Fruit fly (Drosophila melanogaster) whole organism, embryonic: ENCODE data around the gene CG7728.

Experiments used
- Bgb ChIP-seq: fragments of 200-800 bp; sonication (Bioruptor generic); IDR thresholded peaks from 2 replicates; pipeline ENCODE4 v1.3.6; 2022; ENCODE audit warnings: missing biosample characterization, missing genetic modification characterization; ENCODE audit not compliant: partially characterized antibody
- Blimp-1 ChIP-seq: fragments of 200-800 bp; sonication (Bioruptor generic); optimal IDR thresholded peaks from 3 replicates; lab custom pipeline; 2018; ENCODE audit warnings: missing biosample characterization, missing genetic modification characterization, mild to moderate bottlenecking, moderate library complexity, missing genetic modification reagents
- CG10209 ChIP-seq: fragments of 200-800 bp; sonication (Bioruptor generic); optimal IDR thresholded peaks from 3 replicates; lab custom pipeline; 2017; ENCODE audit warnings: missing biosample characterization, mild to moderate bottlenecking, missing genetic modification characterization, missing genetic modification reagents
- CG10274 ChIP-seq: fragments of 200-800 bp; sonication (Bioruptor generic); optimal IDR thresholded peaks from 3 replicates; lab custom pipeline; 2017; ENCODE audit warnings: missing biosample characterization, mild to moderate bottlenecking, missing genetic modification characterization
- CG10543 ChIP-seq: fragments of 200-800 bp; sonication (Bioruptor generic); optimal IDR thresholded peaks from 3 replicates; lab custom pipeline; 2017; ENCODE audit warnings: missing biosample characterization, mild to moderate bottlenecking, missing genetic modification characterization, moderate library complexity
- CG14710 ChIP-seq: fragments of 200-800 bp; sonication (Bioruptor generic); optimal IDR thresholded peaks from 3 replicates; lab custom pipeline; 2019; ENCODE audit warnings: missing biosample characterization, mild to moderate bottlenecking, missing genetic modification characterization, moderate library complexity
- CG15514 ChIP-seq: fragments of 200-800 bp; sonication (Bioruptor generic); optimal IDR thresholded peaks from 3 replicates; lab custom pipeline; 2017; ENCODE audit warnings: missing biosample characterization, missing genetic modification characterization, mild to moderate bottlenecking, moderate library complexity, missing genetic modification reagents
- CG15696 ChIP-seq: fragments of 200-800 bp; sonication (Bioruptor generic); optimal IDR thresholded peaks from 2 replicates; lab custom pipeline; 2019; ENCODE audit warnings: missing biosample characterization, mild to moderate bottlenecking, missing genetic modification characterization, moderate library complexity
- CG17186 ChIP-seq: fragments of 200-800 bp; sonication (Bioruptor generic); optimal IDR thresholded peaks from 3 replicates; lab custom pipeline; 2017; ENCODE audit warnings: missing biosample characterization, missing genetic modification reagents, missing genetic modification characterization
- CG17359 ChIP-seq: fragments of 200-800 bp; sonication (Bioruptor generic); optimal IDR thresholded peaks from 3 replicates; lab custom pipeline; 2018; ENCODE audit warnings: missing biosample characterization, mild to moderate bottlenecking, missing genetic modification characterization, moderate library complexity
- CG2202 ChIP-seq: fragments of 200-800 bp; sonication (Bioruptor generic); optimal IDR thresholded peaks from 2 replicates; lab custom pipeline; 2018; ENCODE audit warnings: missing biosample characterization, mild to moderate bottlenecking, missing genetic modification characterization
- CG2678 ChIP-seq: fragments of 200-800 bp; sonication (Bioruptor generic); optimal IDR thresholded peaks from 3 replicates; lab custom pipeline; 2019; ENCODE audit warnings: missing biosample characterization, mild to moderate bottlenecking, missing genetic modification characterization, moderate library complexity
- CG2712 ChIP-seq: fragments of 200-800 bp; optimal IDR thresholded peaks from 3 replicates; lab custom pipeline; 2019; ENCODE audit warnings: missing biosample characterization, mild to moderate bottlenecking, missing genetic modification characterization, moderate library complexity
- CG2875 ChIP-seq: fragments of 200-800 bp; sonication (Bioruptor generic); optimal IDR thresholded peaks from 2 replicates; lab custom pipeline; 2017; ENCODE audit warnings: missing biosample characterization, mild to moderate bottlenecking, missing genetic modification characterization, missing genetic modification reagents
- CG32532 ChIP-seq: fragments of 200-800 bp; sonication (Bioruptor generic); IDR thresholded peaks from 2 replicates; pipeline ENCODE4 v1.3.6; 2022; ENCODE audit warnings: missing biosample characterization, missing genetic modification characterization
- CG3838 ChIP-seq: fragments of 200-800 bp; sonication (Bioruptor generic); optimal IDR thresholded peaks from 3 replicates; lab custom pipeline; 2016; ENCODE audit warnings: missing biosample characterization, missing genetic modification characterization
- CG4820 ChIP-seq: fragments of 200-800 bp; sonication (Bioruptor generic); optimal IDR thresholded peaks from 3 replicates; lab custom pipeline; 2016; ENCODE audit warnings: missing biosample characterization, missing genetic modification characterization
- CG5180 ChIP-seq: fragments of 200-800 bp; sonication (Bioruptor generic); optimal IDR thresholded peaks from 3 replicates; lab custom pipeline; 2017; ENCODE audit warnings: missing biosample characterization, missing genetic modification characterization, mild to moderate bottlenecking, moderate library complexity, missing genetic modification reagents
- CG7556 ChIP-seq: fragments of 200-800 bp; sonication (Bioruptor generic); optimal IDR thresholded peaks from 2 replicates; lab custom pipeline; 2017; ENCODE audit warnings: missing biosample characterization, mild to moderate bottlenecking, missing genetic modification characterization
- CHES-1-like ChIP-seq: fragments of 200-800 bp; sonication (Bioruptor generic); optimal IDR thresholded peaks from 2 replicates; lab custom pipeline; 2016; ENCODE audit warnings: missing biosample characterization, missing genetic modification characterization
- Deaf1 ChIP-seq: fragments of 200-800 bp; optimal IDR thresholded peaks from 3 replicates; lab custom pipeline; 2019; ENCODE audit warnings: missing biosample characterization, mild to moderate bottlenecking, missing genetic modification characterization, moderate library complexity
- E2f2 ChIP-seq: fragments of 200-800 bp; sonication (Bioruptor generic); IDR thresholded peaks from 2 replicates; pipeline ENCODE4 v1.3.6; 2022; ENCODE audit warnings: missing biosample characterization, missing genetic modification characterization
- Eip74EF ChIP-seq, 2 experiments: fragments of 200-800 bp in 1 of 2; fragments of >200 bp in 1 of 2; sonication (Bioruptor generic) in 1 of 2; optimal IDR thresholded peaks; 2 replicates each; lab custom pipeline; 2017 to 2019; ENCODE audit warnings: missing biosample characterization in 2 of 2, missing genetic modification characterization in 2 of 2, mild to moderate bottlenecking in 1 of 2, moderate library complexity in 1 of 2
- HHEX ChIP-seq: fragments of 200-800 bp; sonication (Bioruptor generic); optimal IDR thresholded peaks from 3 replicates; lab custom pipeline; 2017; ENCODE audit warnings: missing biosample characterization, mild to moderate bottlenecking, missing genetic modification characterization, missing genetic modification reagents
- Hmr ChIP-seq: fragments of 200-800 bp; sonication (Bioruptor generic); optimal IDR thresholded peaks from 3 replicates; lab custom pipeline; 2017; ENCODE audit warnings: mild to moderate bottlenecking, missing biosample characterization, missing genetic modification reagents, missing genetic modification characterization
- MBD-R2 ChIP-seq: fragments of 200-800 bp; sonication (Bioruptor generic); IDR thresholded peaks from 2 replicates; pipeline ENCODE4 v1.3.6; 2022; ENCODE audit warnings: missing biosample characterization, missing genetic modification characterization
- Myb ChIP-seq: fragments of 200-800 bp; sonication (Bioruptor generic); optimal IDR thresholded peaks from 2 replicates; lab custom pipeline; 2016; ENCODE audit warnings: missing biosample characterization, missing genetic modification characterization
- Nf-YC ChIP-seq: fragments of 200-800 bp; optimal IDR thresholded peaks from 3 replicates; lab custom pipeline; 2019; ENCODE audit warnings: missing biosample characterization, mild to moderate bottlenecking, missing genetic modification characterization, moderate library complexity
- Vsx1 ChIP-seq: fragments of 200-800 bp; sonication (Bioruptor generic); optimal IDR thresholded peaks from 2 replicates; lab custom pipeline; 2017; ENCODE audit warnings: missing biosample characterization, mild to moderate bottlenecking, missing genetic modification characterization, missing genetic modification reagents
- ase ChIP-seq: fragments of 200-800 bp; sonication (Bioruptor generic); IDR thresholded peaks from 3 replicates; pipeline ENCODE4 v1.3.6; 2022; ENCODE audit warnings: missing biosample characterization, missing genetic modification characterization
- bbx ChIP-seq: fragments of 200-800 bp; sonication (Bioruptor generic); IDR thresholded peaks from 2 replicates; pipeline ENCODE4 v1.3.6; 2022; ENCODE audit warnings: missing biosample characterization, missing genetic modification characterization; ENCODE audit not compliant: partially characterized antibody
- ci ChIP-seq: fragments of 200-800 bp; sonication (Bioruptor generic); IDR thresholded peaks from 3 replicates; pipeline ENCODE4 v1.3.6; 2022; ENCODE audit warnings: missing biosample characterization, missing genetic modification characterization
- dati ChIP-seq: fragments of 200-800 bp; sonication (Bioruptor generic); IDR thresholded peaks from 2 replicates; pipeline ENCODE4 v1.3.6; 2022; ENCODE audit warnings: missing biosample characterization, missing genetic modification characterization
- eyg ChIP-seq: fragments of 200-800 bp; sonication (Bioruptor generic); optimal IDR thresholded peaks from 3 replicates; lab custom pipeline; 2016; ENCODE audit warnings: missing biosample characterization, missing genetic modification characterization
- fd102C ChIP-seq: fragments of 200-800 bp; sonication (Bioruptor generic); optimal IDR thresholded peaks from 2 replicates; lab custom pipeline; 2018; ENCODE audit warnings: missing biosample characterization, mild to moderate bottlenecking, missing genetic modification characterization, moderate library complexity
- fd64A ChIP-seq: fragments of 200-800 bp; sonication (Bioruptor generic); optimal IDR thresholded peaks from 3 replicates; lab custom pipeline; 2018; ENCODE audit warnings: missing biosample characterization, mild to moderate bottlenecking, missing genetic modification characterization
- gsb-n ChIP-seq: fragments of 200-800 bp; sonication (Bioruptor generic); optimal IDR thresholded peaks from 3 replicates; lab custom pipeline; 2018; ENCODE audit warnings: missing biosample characterization, mild to moderate bottlenecking, missing genetic modification characterization
- knrl ChIP-seq: fragments of 200-800 bp; sonication (Bioruptor generic); IDR thresholded peaks from 3 replicates; pipeline ENCODE4 v1.3.6; 2022; ENCODE audit warnings: missing biosample characterization, missing genetic modification characterization; ENCODE audit not compliant: partially characterized antibody
- sd ChIP-seq: fragments of 200-800 bp; sonication (Bioruptor generic); optimal IDR thresholded peaks from 3 replicates; lab custom pipeline; 2018; ENCODE audit warnings: missing biosample characterization, mild to moderate bottlenecking, missing genetic modification characterization, moderate library complexity
- sens ChIP-seq: fragments of 200-800 bp; sonication (Bioruptor generic); peaks from one replicate; lab custom pipeline; 2016; ENCODE audit warnings: missing biosample characterization, missing genetic modification characterization
- seq ChIP-seq: fragments of 200-800 bp; sonication (Bioruptor generic); IDR thresholded peaks from 2 replicates; pipeline ENCODE4 v1.3.6; 2022; ENCODE audit warnings: missing biosample characterization, missing genetic modification characterization
- sisA ChIP-seq: fragments of 200-800 bp; sonication (Bioruptor generic); IDR thresholded peaks from 2 replicates; pipeline ENCODE4 v1.3.6; 2022; ENCODE audit warnings: missing biosample characterization, missing genetic modification characterization
- slbo ChIP-seq: fragments of 200-800 bp; sonication (Bioruptor generic); IDR thresholded peaks from 2 replicates; pipeline ENCODE4 v1.3.6; 2022; ENCODE audit warnings: missing biosample characterization, missing genetic modification characterization
- stc ChIP-seq: fragments of 200-800 bp; sonication (Bioruptor generic); IDR thresholded peaks from 2 replicates; pipeline ENCODE4 v1.3.6; 2022; ENCODE audit warnings: missing biosample characterization, missing genetic modification characterization
- stwl ChIP-seq: fragments of 200-800 bp; sonication (Bioruptor generic); optimal IDR thresholded peaks from 3 replicates; lab custom pipeline; 2018; ENCODE audit warnings: missing biosample characterization, mild to moderate bottlenecking, missing genetic modification characterization, moderate library complexity
- twi ChIP-seq: fragments of 200-800 bp; optimal IDR thresholded peaks from 2 replicates; lab custom pipeline; 2019; ENCODE audit warnings: missing biosample characterization, mild to moderate bottlenecking, missing genetic modification characterization, moderate library complexity
- unpg ChIP-seq: fragments of 200-800 bp; sonication (Bioruptor generic); optimal IDR thresholded peaks from 3 replicates; lab custom pipeline; 2018; ENCODE audit warnings: missing biosample characterization, mild to moderate bottlenecking, missing genetic modification characterization, moderate library complexity
- usp ChIP-seq: fragments of >200 bp; optimal IDR thresholded peaks from 2 replicates; lab custom pipeline; 2017; ENCODE audit warnings: missing biosample characterization, missing genetic modification characterization
- vvl ChIP-seq: fragments of 200-800 bp; sonication (Bioruptor generic); IDR thresholded peaks from 2 replicates; pipeline ENCODE4 v1.3.6; 2022; ENCODE audit warnings: missing biosample characterization, missing genetic modification characterization

The CG7728 gene

dm6 chr3L:17047811-17048239 is 31.5 kb downstream of the CG7728 start:
- TF ChIP-seq stwl (tag; lab: Kevin White, UChicago) (no peak), CG5180 (GFP tag; lab: Kevin White, UChicago) (peak; percentile 41), usp (GFP tag; lab: Kevin White, UChicago) (no peak), CG3838 (no peak), CG10209 (GFP tag; lab: Kevin White, UChicago) (peak; percentile 8), CG10274 (GFP tag; lab: Kevin White, UChicago) (peak; percentile 12), sens (peak; percentile 67), Nf-YC (no peak), twi (tag; lab: Kevin White, UChicago) (peak; percentile 43), CG32532 (0 out of 2 replicates have a peak, but pooled peaks have one; percentile 31), E2f2 (no peak), unpg (peak; percentile 25), CG2712 (tag; lab: Kevin White, UChicago) (peak; percentile 21), Bgb (GFP tag; lab: Robert Waterston, UW) (0 out of 2 replicates have a peak, but pooled peaks have one; percentile 33), MBD-R2 (GFP tag; lab: Robert Waterston, UW) (0 out of 2 replicates have a peak, but pooled peaks have one; percentile 14), Vsx1 (peak; percentile 39), CG4820 (GFP tag; lab: Kevin White, UChicago) (peak; percentile 8), CG15514 (GFP tag; lab: Kevin White, UChicago) (no peak), CG7556 (GFP tag; lab: Kevin White, UChicago) (peak; percentile 13), CG2678 (tag; lab: Kevin White, UChicago) (peak; percentile 50), knrl (GFP tag; lab: Robert Waterston, UW) (0 out of 3 replicates have a peak, but pooled peaks have one; percentile 8), Myb (GFP tag; lab: Kevin White, UChicago) (no peak), eyg (GFP tag; lab: Kevin White, UChicago) (no peak), gsb-n (tag; lab: Kevin White, UChicago) (peak; percentile 51), CG2202 (peak; percentile 21), CG15696 (tag; lab: Kevin White, UChicago) (peak; percentile 9), CHES-1-like (GFP tag; lab: Kevin White, UChicago) (no peak), CG10543 (GFP tag; lab: Kevin White, UChicago) (peak; percentile 33), sisA (GFP tag; lab: Robert Waterston, UW) (no peak), bbx (GFP tag; lab: Robert Waterston, UW) (no peak), CG17186 (peak; percentile 5), CG17359 (tag; lab: Kevin White, UChicago) (peak; percentile 48), ci (peak; percentile 68; the same call in 2 of the 3 replicates), Blimp-1 (GFP tag; lab: Kevin White, UChicago) (peak; percentile 60), Eip74EF (GFP tag; optimal IDR thresholded peaks at IDR 0.05; lab: Kevin White, UChicago) (peak in 1 of 2 experiments; percentile 48), seq (0 out of 2 replicates have a peak, but pooled peaks have one; percentile 19), sd (tag; lab: Kevin White, UChicago) (peak; percentile 60), fd64A (GFP tag; lab: Kevin White, UChicago) (peak; percentile 85), Deaf1 (tag; lab: Kevin White, UChicago) (peak; percentile 20), vvl (peak; percentile 46; the same call in 1 of the 2 replicates), dati (GFP tag; lab: Robert Waterston, UW) (no peak), CG2875 (GFP tag; lab: Kevin White, UChicago) (peak; percentile 74), fd102C (GFP tag; lab: Kevin White, UChicago) (no peak), HHEX (GFP tag; lab: Kevin White, UChicago) (peak; percentile 5), stc (GFP tag; lab: Robert Waterston, UW) (no peak), slbo (GFP tag; lab: Robert Waterston, UW) (no peak), Hmr (GFP tag; lab: Kevin White, UChicago) (peak; percentile 42), ase (GFP tag; lab: Robert Waterston, UW) (no peak), CG14710 (tag; lab: Kevin White, UChicago) (peak; percentile 35)
